Fruit fly (Drosophila melanogaster) whole organism, larva: ENCODE measurements around the gene CG7099.

Experiments
- noc ChIP-seq: fragments of 200-800 bp; sonication (Bioruptor generic); optimal IDR thresholded peaks from 3 replicates; lab custom pipeline; 2019; ENCODE audit warnings: missing biosample characterization, mild to moderate bottlenecking, missing genetic modification characterization, moderate library complexity

CG7099 gene

DNA sequence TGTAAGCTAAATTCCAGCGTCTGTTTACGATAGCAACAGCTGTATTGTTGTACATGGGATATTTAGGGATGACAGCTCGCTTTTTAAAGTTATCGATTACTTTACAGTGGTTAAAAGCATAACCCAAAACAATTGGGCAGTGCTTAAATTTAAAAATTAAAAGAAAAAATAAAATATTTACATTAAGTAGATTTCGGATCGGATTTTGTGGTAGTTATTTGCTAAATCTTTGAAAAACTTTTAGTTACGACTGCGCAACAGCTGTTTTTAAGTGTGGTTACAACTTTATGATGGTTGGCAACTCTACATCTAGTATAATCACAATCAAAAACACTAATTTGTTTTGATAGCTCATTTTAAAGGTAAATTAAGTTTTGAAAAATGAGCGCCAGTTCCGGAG lies at the start of gene CG7099, which contains the start of gene Ing5:
Gene CG7099, plus strand, starts transcription at position 317 of the 400 bp plus-strand sequence.
Gene Ing5, minus strand, starts transcription at position 58 of the 400 bp plus-strand sequence.
- peak; percentile 95 for TF ChIP-seq noc (tag; lab: Kevin White, UChicago)

DNA sequence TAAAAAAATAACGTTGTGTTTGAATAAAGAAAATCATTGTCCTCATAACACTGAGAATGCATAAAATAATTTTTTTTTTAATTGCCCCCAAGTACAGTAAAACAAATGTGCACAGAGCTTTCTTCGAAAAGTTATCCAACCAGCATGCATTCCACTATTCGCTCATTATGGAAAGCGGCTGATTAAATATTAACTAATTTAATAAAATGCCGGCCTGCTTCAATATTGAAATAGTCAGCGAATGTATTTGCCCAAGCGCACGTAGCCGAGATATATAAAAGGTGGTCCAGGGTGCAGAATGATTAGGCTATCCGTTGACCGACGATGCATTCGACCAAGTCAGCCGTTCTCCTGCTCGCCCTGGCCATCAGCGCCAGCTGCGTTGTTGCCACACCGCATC lies 39.9 kb upstream of the CG7099 start, which contains the start of gene CG16826:
Gene CG16826, plus strand, starts transcription at position 301 of the 400 bp plus-strand sequence.
- TF ChIP-seq noc (tag; lab: Kevin White, UChicago) = no peak

DNA sequence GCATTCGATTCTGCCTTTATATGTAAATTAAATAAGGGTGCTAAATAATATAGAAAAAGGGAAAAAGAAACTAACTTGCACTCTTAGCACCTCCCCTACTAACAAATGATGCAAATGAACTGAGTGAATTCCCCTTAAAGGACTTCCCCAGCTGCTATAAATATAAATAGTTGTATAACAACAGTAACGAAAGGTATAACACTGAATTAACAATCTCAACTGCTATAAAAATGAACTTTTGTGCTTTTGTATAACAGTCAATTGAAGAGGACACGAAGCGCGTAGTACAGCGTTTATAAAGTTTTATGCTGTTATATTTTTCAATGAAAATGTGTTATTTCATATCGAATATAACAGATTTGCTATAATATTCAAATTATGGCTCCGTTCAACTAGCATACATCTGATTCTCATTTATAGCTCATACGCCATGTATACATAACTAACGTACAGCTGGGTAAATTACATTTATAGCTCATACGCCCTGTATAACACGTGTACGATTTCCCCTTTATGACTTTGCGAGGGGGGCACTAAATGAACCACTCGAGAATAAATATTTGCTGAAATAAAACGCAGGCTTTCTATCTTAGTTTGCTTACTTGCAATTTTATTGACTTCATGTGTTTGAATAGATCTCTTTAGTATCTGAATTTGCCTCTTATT lies 38.0 kb upstream of the CG7099 start:
- TF ChIP-seq noc (tag; lab: Kevin White, UChicago) = no peak

DNA sequence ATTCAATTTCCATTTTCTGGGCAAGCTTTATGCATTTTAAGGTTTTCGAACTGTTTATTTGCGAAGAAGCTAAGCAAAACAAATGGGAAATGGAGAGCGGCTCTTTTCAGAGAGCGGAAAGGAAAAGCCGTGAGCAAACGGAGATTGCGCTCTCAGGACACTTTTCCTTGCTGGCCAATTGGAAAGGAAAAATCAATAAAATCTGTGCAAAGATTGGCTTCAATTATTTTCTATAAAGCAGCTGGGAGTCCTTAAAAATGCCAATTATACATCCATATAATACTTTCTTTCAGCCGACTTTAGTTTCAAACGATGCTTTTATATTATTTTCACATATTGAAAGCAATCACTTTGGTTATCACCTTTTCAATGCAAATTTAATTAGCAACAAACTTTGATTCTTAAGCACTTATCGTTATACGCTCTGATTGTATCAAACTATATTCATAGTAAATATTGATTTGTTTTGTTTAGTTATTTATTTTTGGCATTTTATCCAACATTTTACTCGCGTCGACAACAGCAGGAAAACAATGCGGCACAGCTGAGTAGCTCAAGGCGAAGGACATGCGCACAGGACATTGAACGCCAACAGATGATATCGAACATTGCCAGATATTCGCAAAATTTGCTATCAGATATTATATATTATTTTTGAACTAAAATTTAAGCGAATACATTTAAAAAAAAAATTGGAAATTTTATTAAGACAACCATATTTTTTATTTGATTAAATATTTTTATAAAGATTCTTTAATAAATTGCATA lies 32.6 kb upstream of the CG7099 start, which contains the start of gene CG9395:
Gene CG9395, minus strand, starts transcription at position 494 of the 768 bp plus-strand sequence.
- TF ChIP-seq noc (tag; lab: Kevin White, UChicago) = no peak

DNA sequence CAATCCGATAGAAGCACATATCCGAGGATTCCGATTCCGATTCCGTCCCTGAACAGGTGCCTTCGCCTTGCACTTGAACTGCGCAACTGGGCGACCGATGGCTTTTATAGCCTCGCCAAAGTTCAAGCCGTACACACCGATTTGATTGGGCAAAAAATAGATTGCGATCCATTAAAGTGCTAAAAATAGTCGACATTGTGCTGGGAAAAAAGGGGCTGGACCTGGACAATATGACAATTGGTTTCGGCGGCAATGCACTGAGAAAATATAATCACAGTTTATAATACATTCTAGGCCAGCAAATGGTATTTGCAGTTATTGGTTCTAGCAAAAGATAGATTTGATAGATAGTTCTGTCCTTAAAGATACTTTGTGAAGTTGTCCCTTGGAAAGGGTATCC lies 25.9 kb upstream of the CG7099 start, which contains the start of gene CG9377:
Gene CG9377, minus strand, starts transcription at position 101 of the 400 bp plus-strand sequence.
- TF ChIP-seq noc (tag; lab: Kevin White, UChicago) = no peak

DNA sequence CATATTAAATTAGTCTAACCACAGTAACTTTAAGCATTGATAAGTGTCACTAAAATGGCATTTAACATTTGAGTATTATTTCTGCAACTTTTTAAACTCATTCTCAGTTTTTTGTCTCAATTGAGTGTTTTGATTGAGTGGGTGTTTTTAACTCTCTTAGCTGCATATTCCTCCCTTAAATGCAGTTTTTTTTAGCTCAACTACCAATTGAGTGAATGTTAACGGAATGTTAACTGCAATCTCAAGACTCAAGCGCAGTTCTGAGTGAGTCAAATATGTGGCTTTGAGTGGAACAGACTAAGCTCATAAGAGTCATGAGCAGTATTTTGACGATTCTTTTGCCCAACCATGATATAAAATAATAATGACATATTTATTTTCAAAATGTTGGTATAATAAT lies 24.4 kb upstream of the CG7099 start:
- TF ChIP-seq noc (tag; lab: Kevin White, UChicago) = no peak

DNA sequence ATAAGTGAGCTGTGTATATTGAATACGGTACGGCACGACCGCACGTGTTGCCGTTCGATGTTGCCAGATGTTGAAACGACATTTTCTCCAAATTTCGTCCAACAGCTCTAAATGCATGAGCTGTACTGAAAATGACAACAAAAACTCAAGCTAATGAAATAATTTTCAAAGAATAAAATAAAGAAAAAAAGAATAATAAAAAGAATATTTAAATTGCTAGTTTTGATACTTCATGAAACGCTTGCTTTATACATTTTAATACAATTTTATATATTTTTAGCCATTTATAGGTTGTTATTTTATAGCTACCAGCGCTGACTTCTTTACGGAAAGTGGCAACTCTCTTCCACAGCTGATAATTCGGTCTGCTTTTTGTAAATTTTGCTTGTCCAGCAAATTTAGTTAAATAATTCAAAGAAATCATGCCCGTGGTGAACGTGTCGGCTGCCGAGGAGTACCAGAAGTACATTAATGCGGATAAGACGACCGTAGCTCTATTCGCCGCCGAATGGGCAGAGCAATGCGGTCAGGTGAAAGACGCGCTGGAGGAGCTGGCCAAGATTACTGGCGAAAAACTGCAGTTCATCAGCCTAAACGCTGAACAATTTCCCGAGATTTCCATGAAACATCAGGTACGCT lies 21.1 kb upstream of the CG7099 start, which contains the start of the genes Nnp-1 and Grx3:
Gene Nnp-1, minus strand, starts transcription at position 81 of the 639 bp plus-strand sequence.
Gene Grx3, plus strand, starts transcription at position 339 of the 639 bp plus-strand sequence.
- no peak for TF ChIP-seq noc (tag; lab: Kevin White, UChicago)

DNA sequence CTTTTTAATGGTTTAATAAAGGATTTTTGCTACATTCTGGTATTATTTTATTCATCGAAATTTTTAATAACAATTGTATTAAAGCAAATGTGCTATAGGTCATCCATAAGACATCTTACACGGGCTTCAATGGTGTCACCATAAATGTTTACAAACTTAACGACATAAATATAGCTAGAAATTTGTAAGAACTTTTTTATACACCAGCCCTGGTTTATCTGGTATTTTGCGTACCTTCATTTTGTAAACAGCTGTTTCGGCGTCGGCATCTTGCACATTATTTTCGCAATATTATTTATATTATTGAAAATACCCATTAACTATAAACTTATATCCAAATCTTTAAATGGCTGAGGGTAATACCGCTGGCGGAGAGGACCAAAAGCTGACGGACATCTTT lies 20.0 kb upstream of the CG7099 start, which contains the start of gene Tap42:
Gene Tap42, plus strand, starts transcription at position 240 of the 400 bp plus-strand sequence.
- no peak for TF ChIP-seq noc (tag; lab: Kevin White, UChicago)

DNA sequence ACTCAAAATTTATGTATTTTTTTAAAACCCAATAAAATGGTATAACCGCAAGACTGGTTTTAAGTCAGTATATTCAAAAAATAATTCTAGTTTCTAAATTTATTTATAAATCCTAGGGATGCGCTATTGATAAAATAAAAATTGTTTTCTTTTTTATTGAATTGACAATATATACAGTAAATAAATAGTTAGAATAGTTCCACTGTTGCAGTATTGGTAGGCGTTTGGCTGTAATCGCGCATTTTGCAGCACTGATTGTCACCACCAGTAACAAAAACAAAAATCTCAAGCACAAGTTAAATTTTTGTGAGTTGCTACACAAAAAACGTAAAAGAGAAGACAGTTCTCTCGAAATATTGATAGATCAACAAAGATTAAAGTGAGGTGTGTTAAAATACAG lies 18.4 kb upstream of the CG7099 start, which contains the start of gene CG31855:
Gene CG31855, plus strand, starts transcription at position 265 of the 400 bp plus-strand sequence.
- TF ChIP-seq noc (tag; lab: Kevin White, UChicago) = peak; percentile 80

DNA sequence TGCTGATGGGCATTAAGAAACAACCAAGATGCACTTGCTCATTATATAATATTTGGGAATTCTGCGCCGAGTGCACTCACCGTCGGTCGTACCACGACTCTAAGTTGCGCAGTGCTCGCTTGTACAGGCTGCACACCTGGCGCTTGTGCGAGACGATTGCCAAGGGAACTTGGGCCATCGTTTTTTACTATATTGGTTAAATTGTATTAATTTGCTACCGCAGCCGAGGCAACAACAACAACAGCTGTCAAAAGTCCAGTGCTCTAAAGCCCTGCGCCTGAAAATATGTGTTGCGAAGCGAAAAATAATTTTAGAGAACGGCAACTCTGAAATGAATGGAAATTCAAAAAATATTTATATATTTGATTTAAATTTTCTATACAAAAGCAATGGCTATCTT lies 16.6 kb upstream of the CG7099 start, which contains the start of gene ND-B22:
Gene ND-B22, minus strand, starts transcription at position 349 of the 400 bp plus-strand sequence.
- peak; percentile 16 for TF ChIP-seq noc (tag; lab: Kevin White, UChicago)

DNA sequence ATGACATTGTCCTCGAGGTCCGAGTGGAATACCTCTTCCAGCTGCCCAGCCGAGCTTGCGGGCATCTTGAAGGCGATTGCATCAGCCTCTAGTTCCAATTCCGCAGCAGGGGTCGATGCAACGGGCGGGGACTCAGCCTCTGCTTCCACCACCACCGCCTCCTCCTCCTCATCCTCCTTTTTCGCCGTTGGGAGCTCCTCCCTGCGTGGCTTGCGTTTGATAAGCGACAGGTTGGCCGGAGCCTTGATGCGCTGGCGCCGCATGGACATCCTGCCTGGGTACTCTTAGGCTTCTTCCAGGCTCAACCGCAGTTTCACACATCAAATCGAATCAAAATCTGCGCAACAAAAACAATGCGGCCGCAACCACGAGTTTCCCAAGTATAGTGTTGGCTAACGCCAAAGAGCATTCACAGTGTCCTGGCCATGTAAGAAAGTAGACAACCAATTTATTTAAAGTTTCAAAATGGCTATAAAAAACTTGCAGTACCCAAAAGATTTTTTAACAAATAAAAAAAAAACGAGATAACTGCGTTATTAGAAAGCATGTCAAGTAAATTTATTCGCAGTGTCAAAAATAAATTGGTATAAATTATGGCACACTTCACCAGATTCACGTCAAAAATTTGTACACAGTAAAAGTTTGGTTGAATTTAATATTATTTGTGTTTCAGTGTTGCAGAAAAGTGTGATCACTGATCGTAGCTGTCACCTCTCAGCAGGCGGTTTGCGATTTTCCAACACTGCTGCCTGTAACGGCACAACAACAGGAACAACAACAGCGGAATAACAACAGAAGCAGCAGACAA lies 13.7 kb upstream of the CG7099 start, which contains the start of the genes Bdp1 and CG6565:
Gene Bdp1, minus strand, starts transcription at position 456 of the 808 bp plus-strand sequence.
Gene CG6565, plus strand, starts transcription at position 585 of the 808 bp plus-strand sequence.
- peak; percentile 96 for TF ChIP-seq noc (tag; lab: Kevin White, UChicago)

DNA sequence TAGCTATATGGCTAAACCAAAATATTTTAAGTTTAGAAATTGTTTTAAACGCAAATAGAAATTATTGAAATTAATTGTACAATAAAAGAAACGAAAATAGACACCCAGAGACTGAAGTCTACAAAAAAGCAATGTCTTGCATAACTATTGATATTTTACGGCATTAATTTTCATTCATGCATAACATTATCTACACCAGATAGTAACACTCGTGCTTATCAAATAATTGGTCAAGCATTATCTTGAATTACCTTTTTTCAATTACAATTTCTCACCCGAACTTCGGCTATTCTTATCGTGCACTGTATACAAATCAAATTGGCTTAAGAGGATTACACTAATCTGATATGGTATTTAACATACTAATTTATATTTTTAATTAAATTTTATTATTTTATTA lies 11.3 kb upstream of the CG7099 start:
- TF ChIP-seq noc (tag; lab: Kevin White, UChicago) = no peak

DNA sequence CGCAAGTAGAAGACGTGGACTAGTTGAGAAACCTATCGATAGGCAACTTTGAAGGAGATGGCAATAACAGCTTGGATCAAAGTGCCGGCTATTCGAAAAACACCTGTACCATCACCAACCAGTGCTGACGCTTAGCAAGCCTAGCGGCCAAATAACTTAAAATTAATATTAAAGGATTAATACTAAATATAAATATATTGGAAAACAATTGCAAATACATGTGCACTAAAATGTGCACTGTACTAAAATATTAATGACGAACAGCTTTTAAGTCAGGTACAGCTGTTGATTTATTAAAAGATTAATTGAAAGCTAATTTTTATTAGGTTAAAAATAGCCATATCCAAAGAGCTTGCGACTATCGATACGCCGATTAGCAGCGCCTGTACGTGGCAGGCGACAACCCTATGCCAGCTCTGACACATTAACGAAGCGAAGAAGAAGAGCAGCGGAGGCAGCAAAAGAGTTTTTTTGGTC lies 8.8 kb upstream of the CG7099 start, which contains the start of the genes CG9302 and beta'COP:
Gene CG9302, minus strand, starts transcription at position 51 of the 477 bp plus-strand sequence.
Gene beta'COP, plus strand, starts transcription at position 415 of the 477 bp plus-strand sequence.
- TF ChIP-seq noc (tag; lab: Kevin White, UChicago) = peak; percentile 79
